Worm (Caenorhabditis elegans) whole organism, late embryonic: ENCODE data around the gene nhr-18.

Experiments used
- F13H6.1 ChIP-seq: sonication (generic microtip); optimal IDR thresholded peaks from 2 replicates; lab custom pipeline; 2016; ENCODE audit warnings: missing genetic modification characterization, missing compliant biosample characterization
- K02D7.2 ChIP-seq: sonication (generic microtip); optimal IDR thresholded peaks from 2 replicates; lab custom pipeline; 2017; ENCODE audit warnings: mild to moderate bottlenecking, missing genetic modification characterization, missing compliant biosample characterization
- T23F11.4 ChIP-seq: fragments of 200-800 bp; sonication (Bioruptor generic); optimal IDR thresholded peaks from 2 replicates; lab custom pipeline; 2018; ENCODE audit warnings: mild to moderate bottlenecking, missing genetic modification characterization, missing compliant biosample characterization
- ahr-1 ChIP-seq: sonication (generic microtip); optimal IDR thresholded peaks from 2 replicates; lab custom pipeline; 2016; ENCODE audit warnings: missing genetic modification characterization, missing compliant biosample characterization
- ama-1 ChIP-seq: fragments of 150-350 bp; optimal IDR thresholded peaks from 2 replicates; lab custom pipeline; 2014
- ceh-18 ChIP-seq: sonication (generic microtip); optimal IDR thresholded peaks from 2 replicates; lab custom pipeline; 2016; ENCODE audit warnings: missing genetic modification characterization, missing compliant biosample characterization
- ceh-19 ChIP-seq: fragments of 200-800 bp; sonication (Bioruptor generic); optimal IDR thresholded peaks from 2 replicates; lab custom pipeline; 2018; ENCODE audit warnings: mild to moderate bottlenecking, missing genetic modification characterization, missing compliant biosample characterization
- ceh-2 ChIP-seq: sonication (generic microtip); optimal IDR thresholded peaks from 2 replicates; lab custom pipeline; 2016; ENCODE audit warnings: missing genotype, missing genetic modification characterization, missing compliant biosample characterization
- ceh-30 ChIP-seq: fragments of 150-350 bp; optimal IDR thresholded peaks from 2 replicates; lab custom pipeline; 2014; ENCODE audit warnings: missing biosample characterization, missing genetic modification characterization
- ceh-6 ChIP-seq: fragments of 200-800 bp; sonication (Bioruptor generic); optimal IDR thresholded peaks from 2 replicates; lab custom pipeline; 2018; ENCODE audit warnings: mild to moderate bottlenecking, missing genetic modification characterization, missing compliant biosample characterization
- ceh-9 ChIP-seq: sonication (generic microtip); optimal IDR thresholded peaks from 2 replicates; lab custom pipeline; 2016; ENCODE audit warnings: mild to moderate bottlenecking, missing genetic modification characterization, inconsistent platforms, missing compliant biosample characterization
- dmd-4 ChIP-seq: sonication (generic microtip); optimal IDR thresholded peaks from 2 replicates; lab custom pipeline; 2016; ENCODE audit warnings: borderline replicate concordance, missing genetic modification characterization, missing compliant biosample characterization
- dve-1 ChIP-seq: sonication (generic microtip); optimal IDR thresholded peaks from 2 replicates; lab custom pipeline; 2017; ENCODE audit warnings: antibody characterized with exemption, mild to moderate bottlenecking, missing genetic modification characterization, missing compliant biosample characterization
- elt-4 ChIP-seq: sonication (generic microtip); optimal IDR thresholded peaks from 2 replicates; lab custom pipeline; 2016; ENCODE audit warnings: missing genetic modification characterization, missing compliant biosample characterization
- eyg-1 ChIP-seq: sonication (generic microtip); optimal IDR thresholded peaks from 2 replicates; lab custom pipeline; 2016; ENCODE audit warnings: missing genotype, missing genetic modification characterization, missing compliant biosample characterization
- fax-1 ChIP-seq: sonication (generic microtip); optimal IDR thresholded peaks from 2 replicates; lab custom pipeline; 2016; ENCODE audit warnings: missing genotype, missing genetic modification characterization, missing compliant biosample characterization
- fkh-10 ChIP-seq: fragments of 150-350 bp; optimal IDR thresholded peaks from 2 replicates; lab custom pipeline; 2014; ENCODE audit warnings: missing biosample characterization, missing genetic modification reagents, missing genetic modification characterization
- fkh-6 ChIP-seq: sonication (generic microtip); optimal IDR thresholded peaks from 2 replicates; lab custom pipeline; 2016; ENCODE audit warnings: missing genetic modification characterization, missing compliant biosample characterization
- gmeb-2 ChIP-seq: sonication (generic microtip); optimal IDR thresholded peaks from 2 replicates; lab custom pipeline; 2016; ENCODE audit warnings: missing genetic modification characterization, inconsistent platforms, missing compliant biosample characterization
- hlh-15 ChIP-seq: sonication (generic microtip); optimal IDR thresholded peaks from 2 replicates; lab custom pipeline; 2016; ENCODE audit warnings: missing genetic modification characterization, missing compliant biosample characterization
- hlh-30 ChIP-seq: sonication (generic microtip); optimal IDR thresholded peaks from 2 replicates; lab custom pipeline; 2017; ENCODE audit warnings: antibody characterized with exemption, missing genetic modification characterization, missing compliant biosample characterization; ENCODE audit not compliant: insufficient read depth
- hlh-6 ChIP-seq: sonication (generic microtip); optimal IDR thresholded peaks from 2 replicates; lab custom pipeline; 2016; ENCODE audit warnings: missing genotype, missing genetic modification characterization, missing compliant biosample characterization
- hlh-8 ChIP-seq: sonication (generic microtip); optimal IDR thresholded peaks from 2 replicates; lab custom pipeline; 2016; ENCODE audit warnings: missing genotype, missing genetic modification characterization, missing compliant biosample characterization
- lim-6 ChIP-seq: sonication (generic microtip); optimal IDR thresholded peaks from 2 replicates; lab custom pipeline; 2016; ENCODE audit warnings: missing genetic modification characterization, missing compliant biosample characterization
- lin-11 ChIP-seq: fragments of 200-800 bp; sonication (Bioruptor generic); optimal IDR thresholded peaks from 2 replicates; lab custom pipeline; 2018; ENCODE audit warnings: mild to moderate bottlenecking, missing genetic modification characterization, missing compliant biosample characterization
- madf-2 ChIP-seq: sonication (generic microtip); optimal IDR thresholded peaks from 2 replicates; lab custom pipeline; 2017; ENCODE audit warnings: missing genetic modification characterization, missing compliant biosample characterization
- nhr-11 ChIP-seq: fragments of 150-350 bp; optimal IDR thresholded peaks from 2 replicates; lab custom pipeline; 2014; ENCODE audit warnings: missing biosample characterization, missing genetic modification characterization
- nhr-232 ChIP-seq: sonication (generic microtip); optimal IDR thresholded peaks from 2 replicates; lab custom pipeline; 2016; ENCODE audit warnings: missing genetic modification characterization, missing compliant biosample characterization
- npax-4 ChIP-seq: sonication (generic microtip); optimal IDR thresholded peaks from 2 replicates; lab custom pipeline; 2016; ENCODE audit warnings: missing genetic modification characterization, missing compliant biosample characterization
- pag-3 ChIP-seq: sonication (generic microtip); optimal IDR thresholded peaks from 2 replicates; lab custom pipeline; 2016; ENCODE audit warnings: missing compliant biosample characterization, missing genetic modification characterization, borderline replicate concordance
- pat-9 ChIP-seq: fragments of 200-800 bp; sonication (Bioruptor generic); optimal IDR thresholded peaks from 2 replicates; lab custom pipeline; 2018; ENCODE audit warnings: mild to moderate bottlenecking, missing genetic modification characterization, moderate library complexity, missing compliant biosample characterization
- pax-1 ChIP-seq: fragments of 150-350 bp; optimal IDR thresholded peaks from 2 replicates; lab custom pipeline; 2014; ENCODE audit warnings: missing biosample characterization, missing genetic modification characterization
- pha-2 ChIP-seq: sonication (generic microtip); optimal IDR thresholded peaks from 2 replicates; lab custom pipeline; 2017; ENCODE audit warnings: mild to moderate bottlenecking, missing genetic modification characterization, missing compliant biosample characterization
- pha-4 ChIP-seq: fragments of 150-350 bp; optimal IDR thresholded peaks from 2 replicates; lab custom pipeline; 2018; ENCODE audit warnings: missing biosample characterization, missing genetic modification reagents, missing genetic modification characterization
- pqm-1 ChIP-seq: sonication (generic microtip); optimal IDR thresholded peaks from 2 replicates; lab custom pipeline; 2016; ENCODE audit warnings: missing genetic modification characterization, missing compliant biosample characterization
- pros-1 ChIP-seq: fragments of 150-350 bp; optimal IDR thresholded peaks from 2 replicates; lab custom pipeline; 2014; ENCODE audit warnings: missing biosample characterization, missing genetic modification reagents, missing genetic modification characterization
- ref-2 ChIP-seq: sonication (generic microtip); optimal IDR thresholded peaks from 2 replicates; lab custom pipeline; 2016; ENCODE audit warnings: missing genetic modification characterization, missing compliant biosample characterization
- syd-9 ChIP-seq: sonication (generic microtip); optimal IDR thresholded peaks from 2 replicates; lab custom pipeline; 2016; ENCODE audit warnings: mild to moderate bottlenecking, missing genetic modification characterization, moderate library complexity, missing compliant biosample characterization
- tbx-2 ChIP-seq: sonication (generic microtip); optimal IDR thresholded peaks from 2 replicates; lab custom pipeline; 2016; ENCODE audit warnings: missing genetic modification characterization, missing compliant biosample characterization
- ttx-3 ChIP-seq: sonication (generic microtip); optimal IDR thresholded peaks from 2 replicates; lab custom pipeline; 2016; ENCODE audit warnings: missing genetic modification reagents, missing genetic modification characterization, missing compliant biosample characterization
- unc-42 ChIP-seq: sonication (generic microtip); optimal IDR thresholded peaks from 2 replicates; lab custom pipeline; 2016; ENCODE audit warnings: missing genotype, missing genetic modification characterization, missing compliant biosample characterization
- unc-86 ChIP-seq: sonication (generic microtip); optimal IDR thresholded peaks from 2 replicates; lab custom pipeline; 2016; ENCODE audit warnings: missing genetic modification characterization, missing compliant biosample characterization
- zip-5 ChIP-seq: sonication (generic microtip); optimal IDR thresholded peaks from 2 replicates; lab custom pipeline; 2016; ENCODE audit warnings: missing genetic modification characterization, missing compliant biosample characterization
- ztf-16 ChIP-seq: sonication (generic microtip); optimal IDR thresholded peaks from 2 replicates; lab custom pipeline; 2017; ENCODE audit warnings: missing genetic modification characterization, missing compliant biosample characterization

nhr-18 gene

ce11 chrV:2226903-2227302, at the start of gene nhr-18:
nhr-18 (plus strand) TSS chrV:2227203.
- no peak for TF ChIP-seq ref-2 (tag; lab: Kevin White, UChicago)
- no peak for TF ChIP-seq tbx-2 (tag; lab: Kevin White, UChicago)
- TF ChIP-seq dve-1 (tag; lab: Kevin White, UChicago): no peak
- no peak for TF ChIP-seq pax-1 (tag; lab: Kevin White, UChicago)
- no peak for TF ChIP-seq elt-4
- TF ChIP-seq hlh-8: no peak
- TF ChIP-seq lim-6: no peak
- no peak for TF ChIP-seq fax-1 (tag; lab: Kevin White, UChicago)
- TF ChIP-seq hlh-30: no peak
- no peak for TF ChIP-seq nhr-11 (tag; lab: Kevin White, UChicago)
- TF ChIP-seq lin-11 (tag; lab: Kevin White, UChicago): no peak
- TF ChIP-seq ceh-6 (GFP tag; lab: Kevin White, UChicago): no peak
- no peak for TF ChIP-seq pag-3 (tag; lab: Kevin White, UChicago)
- TF ChIP-seq ttx-3: no peak
- no peak for TF ChIP-seq syd-9

ce11 chrV:2177307-2177764, 49.7 kb upstream of the nhr-18 start, which contains the start of gene srbc-17:
srbc-17 (plus strand) TSS chrV:2177714.
- TF ChIP-seq ceh-30 (tag; lab: Kevin White, UChicago) (no peak), F13H6.1 (tag; lab: Kevin White, UChicago) (no peak), K02D7.2 (tag; lab: Kevin White, UChicago) (no peak), pros-1 (tag; lab: Kevin White, UChicago) (no peak), ama-1 (lab: Kevin White, UChicago) (no peak), lim-6 (no peak), hlh-15 (no peak)

- TF ChIP-seq pqm-1 (tag; lab: Kevin White, UChicago): no peak
- no peak for TF ChIP-seq pha-4 (tag; lab: Kevin White, UChicago)
Measured at ce11 chrV:2179214-2179613, 47.8 kb upstream of the nhr-18 start, which contains the start of gene cyp-33C1. cyp-33C1 (plus strand) TSS chrV:2179514.

ce11 chrV:2181738-2182137, 45.3 kb upstream of the nhr-18 start, which contains the start of gene srbc-16:
srbc-16 (plus strand) TSS chrV:2182038.
- TF ChIP-seq pqm-1 (tag; lab: Kevin White, UChicago) (no peak), dmd-4 (no peak), gmeb-2 (no peak), fkh-10 (GFP tag; lab: Kevin White, UChicago) (no peak), pros-1 (tag; lab: Kevin White, UChicago) (no peak), zip-5 (tag; lab: Kevin White, UChicago) (no peak), hlh-6 (tag; lab: Kevin White, UChicago) (no peak), ceh-9 (tag; lab: Kevin White, UChicago) (no peak), pag-3 (tag; lab: Kevin White, UChicago) (no peak), nhr-232 (no peak), ceh-19 (GFP tag; lab: Kevin White, UChicago) (no peak), ceh-2 (tag; lab: Kevin White, UChicago) (no peak), unc-86 (tag; lab: Kevin White, UChicago) (no peak), ztf-16 (tag; lab: Kevin White, UChicago) (no peak), tbx-2 (tag; lab: Kevin White, UChicago) (no peak), pha-4 (tag; lab: Kevin White, UChicago) (no peak)

- no peak for TF ChIP-seq pat-9
- no peak for TF ChIP-seq fkh-6 (tag; lab: Kevin White, UChicago)
- no peak for TF ChIP-seq ceh-18 (tag; lab: Kevin White, UChicago)
- no peak for TF ChIP-seq pax-1 (tag; lab: Kevin White, UChicago)
- TF ChIP-seq madf-2 (tag; lab: Kevin White, UChicago): no peak
- no peak for TF ChIP-seq hlh-8
- TF ChIP-seq pha-2 (tag; lab: Kevin White, UChicago): no peak
- TF ChIP-seq F13H6.1 (tag; lab: Kevin White, UChicago): no peak
- TF ChIP-seq npax-4 (tag; lab: Kevin White, UChicago): no peak
- no peak for TF ChIP-seq zip-5 (tag; lab: Kevin White, UChicago)
- no peak for TF ChIP-seq K02D7.2 (tag; lab: Kevin White, UChicago)
- TF ChIP-seq unc-42: no peak
- TF ChIP-seq ztf-16 (tag; lab: Kevin White, UChicago): no peak
- TF ChIP-seq nhr-11 (tag; lab: Kevin White, UChicago): no peak
- TF ChIP-seq pha-4 (tag; lab: Kevin White, UChicago): no peak
- TF ChIP-seq ahr-1 (tag; lab: Kevin White, UChicago): no peak
- no peak for TF ChIP-seq T23F11.4 (GFP tag; lab: Kevin White, UChicago)
- no peak for TF ChIP-seq eyg-1
Measured at ce11 chrV:2183162-2183561, 43.8 kb upstream of the nhr-18 start, which contains the start of gene cyp-33C2. cyp-33C2 (plus strand) TSS chrV:2183488.
